Worm (Caenorhabditis elegans) whole organism, L2 larva: ENCODE data around the gene srbc-56.
"Not testable (repeated sequence)": the region's sequence is repeated elsewhere in the genome, so short reads cannot be mapped to it uniquely, and the experiment has no call there.

Experiments used
- C34F6.9 ChIP-seq: fragments of 150-350 bp; optimal IDR thresholded peaks from 2 replicates; lab custom pipeline; 2014; ENCODE audit warnings: missing biosample characterization, missing genetic modification characterization
- R02D3.7 ChIP-seq: fragments of 150-350 bp; optimal IDR thresholded peaks from 2 replicates; lab custom pipeline; 2014; ENCODE audit warnings: missing biosample characterization, missing genetic modification characterization
- aly-2 ChIP-seq: fragments of 150-350 bp; optimal IDR thresholded peaks from 2 replicates; lab custom pipeline; 2014; ENCODE audit warnings: missing biosample characterization, missing genetic modification characterization
- ama-1 ChIP-seq: fragments of 150-350 bp; optimal IDR thresholded peaks from 2 replicates; lab custom pipeline; 2018; ENCODE audit warnings: inconsistent platforms
- blmp-1 ChIP-seq: sonication (generic microtip); optimal IDR thresholded peaks from 2 replicates; lab custom pipeline; 2017; ENCODE audit warnings: missing genetic modification characterization, mild to moderate bottlenecking, missing compliant biosample characterization, antibody characterized with exemption, moderate library complexity; ENCODE audit not compliant: insufficient read depth
- ceh-16 ChIP-seq: fragments of 150-350 bp; optimal IDR thresholded peaks from 2 replicates; lab custom pipeline; 2014; ENCODE audit warnings: missing biosample characterization, missing genetic modification characterization
- ceh-82 ChIP-seq: fragments of 150-350 bp; optimal IDR thresholded peaks from 2 replicates; lab custom pipeline; 2014; ENCODE audit warnings: missing biosample characterization, missing genetic modification characterization
- crh-2 ChIP-seq: sonication (generic microtip); optimal IDR thresholded peaks from 2 replicates; lab custom pipeline; 2017; ENCODE audit warnings: missing biosample characterization, missing genetic modification characterization
- egl-27 ChIP-seq: sonication (generic microtip); optimal IDR thresholded peaks from 3 replicates; lab custom pipeline; 2017; ENCODE audit warnings: missing biosample characterization, missing genetic modification reagents, missing genetic modification characterization
- elt-1 ChIP-seq: fragments of 150-350 bp; optimal IDR thresholded peaks from 2 replicates; lab custom pipeline; 2014; ENCODE audit warnings: missing biosample characterization, missing genetic modification characterization
- gmeb-1 ChIP-seq: fragments of 150-350 bp; optimal IDR thresholded peaks from 2 replicates; lab custom pipeline; 2014; ENCODE audit warnings: missing biosample characterization, missing genetic modification characterization
- lin-13 ChIP-seq: fragments of 150-350 bp; optimal IDR thresholded peaks from 2 replicates; lab custom pipeline; 2014; ENCODE audit warnings: missing biosample characterization, missing genetic modification reagents, missing genetic modification characterization
- lin-39 ChIP-seq: fragments of 150-350 bp; optimal IDR thresholded peaks from 2 replicates; lab custom pipeline; 2014; ENCODE audit warnings: missing biosample characterization, missing genetic modification reagents, missing genetic modification characterization
- mab-5 ChIP-seq: fragments of 150-350 bp; optimal IDR thresholded peaks from 2 replicates; lab custom pipeline; 2014; ENCODE audit warnings: missing biosample characterization, missing genetic modification characterization
- mbf-1 ChIP-seq: sonication (generic microtip); optimal IDR thresholded peaks from 2 replicates; lab custom pipeline; 2017; ENCODE audit warnings: missing biosample characterization, missing genetic modification characterization
- mdl-1 ChIP-seq, 2 experiments: fragments of 150-350 bp in 1 of 2; sonication (generic microtip) in 1 of 2; optimal IDR thresholded peaks; 2 replicates each; lab custom pipeline; 2017; ENCODE audit warnings: missing biosample characterization in 2 of 2, missing genetic modification characterization in 2 of 2
- nhr-11 ChIP-seq: fragments of 150-350 bp; optimal IDR thresholded peaks from 2 replicates; lab custom pipeline; 2014; ENCODE audit warnings: missing biosample characterization, missing genetic modification characterization
- nhr-237 ChIP-seq: fragments of 150-350 bp; optimal IDR thresholded peaks from 2 replicates; lab custom pipeline; 2014; ENCODE audit warnings: missing biosample characterization, missing genetic modification characterization
- nhr-25 ChIP-seq: fragments of 150-350 bp; sonication (generic microtip); optimal IDR thresholded peaks from 3 replicates; lab custom pipeline; 2014; ENCODE audit warnings: missing biosample characterization, missing genetic modification characterization
- nhr-6 ChIP-seq: fragments of 150-350 bp; optimal IDR thresholded peaks from 2 replicates; lab custom pipeline; 2014; ENCODE audit warnings: missing biosample characterization, missing genetic modification characterization
- nhr-77 ChIP-seq: fragments of 150-350 bp; optimal IDR thresholded peaks from 2 replicates; lab custom pipeline; 2014; ENCODE audit warnings: missing biosample characterization, missing genetic modification characterization
- peb-1 ChIP-seq: fragments of 150-350 bp; optimal IDR thresholded peaks from 2 replicates; lab custom pipeline; 2014; ENCODE audit warnings: missing biosample characterization, missing genetic modification characterization
- sem-4 ChIP-seq: fragments of 150-350 bp; optimal IDR thresholded peaks from 2 replicates; lab custom pipeline; 2014; ENCODE audit warnings: missing biosample characterization, missing genetic modification reagents, missing genetic modification characterization
- sma-3 ChIP-seq: sonication (generic microtip); optimal IDR thresholded peaks from 2 replicates; lab custom pipeline; 2016; ENCODE audit warnings: missing genetic modification reagents, missing genetic modification characterization, missing compliant biosample characterization
- sma-9 ChIP-seq, 2 experiments: fragments of 150-350 bp in 1 of 2; sonication (generic microtip) in 1 of 2; optimal IDR thresholded peaks; 2 replicates each; lab custom pipeline; 2014 to 2016; ENCODE audit warnings: missing genetic modification characterization in 2 of 2, mild to moderate bottlenecking in 1 of 2, missing biosample characterization in 1 of 2, missing compliant biosample characterization in 1 of 2, missing genetic modification reagents in 1 of 2, moderate library complexity in 1 of 2
- snpc-4 ChIP-seq: fragments of 150-350 bp; optimal IDR thresholded peaks from 2 replicates; lab custom pipeline; 2014; ENCODE audit warnings: missing biosample characterization, missing genetic modification characterization
- unc-39 ChIP-seq: fragments of 150-350 bp; optimal IDR thresholded peaks from 2 replicates; lab custom pipeline; 2014; ENCODE audit warnings: missing biosample characterization, missing genetic modification characterization
- unc-55 ChIP-seq: fragments of 150-350 bp; sonication (generic microtip); optimal IDR thresholded peaks from 3 replicates; lab custom pipeline; 2014; ENCODE audit warnings: missing biosample characterization, missing genetic modification reagents, missing genetic modification characterization
- unc-62 ChIP-seq: fragments of 150-350 bp; optimal IDR thresholded peaks from 2 replicates; lab custom pipeline; 2014; ENCODE audit warnings: missing biosample characterization, missing genetic modification reagents, missing genetic modification characterization
- ztf-1 ChIP-seq: fragments of 200-800 bp; sonication (Bioruptor generic); conservative IDR thresholded peaks from 2 replicates; pipeline ENCODE4 v1.3.6; 2022; ENCODE audit warnings: missing genetic modification characterization, missing compliant biosample characterization
- ztf-4 ChIP-seq: fragments of 150-350 bp; optimal IDR thresholded peaks from 2 replicates; lab custom pipeline; 2014; ENCODE audit warnings: missing biosample characterization, missing genetic modification characterization

Gene srbc-56

ce11 chrV:15809543-15809942 is 21.9 kb downstream of the srbc-56 start, which contains the start of gene srsx-36:
Gene srsx-36 (minus strand): TSS chrV:15809643.
- no peak for TF ChIP-seq sem-4 (tag; lab: Kevin White, UChicago)
- TF ChIP-seq mdl-1 (tag; optimal IDR thresholded peaks at IDR 0.05; lab: Kevin White, UChicago) = no peak
- TF ChIP-seq crh-2 = no peak
- no peak for TF ChIP-seq ama-1 (lab: Kevin White, UChicago)
- TF ChIP-seq lin-13 (GFP tag; lab: Kevin White, UChicago) = no peak
- TF ChIP-seq sma-9 (GFP tag; optimal IDR thresholded peaks at IDR 0.05; lab: Kevin White, UChicago) = no peak
- no peak for TF ChIP-seq sma-9 (tag; optimal IDR thresholded peaks at IDR 0.05; lab: Kevin White, UChicago)
- no peak for TF ChIP-seq nhr-6
- no peak for TF ChIP-seq nhr-25
- no peak for TF ChIP-seq mbf-1 (tag; lab: Kevin White, UChicago)
- no peak for TF ChIP-seq unc-62 (GFP tag; lab: Kevin White, UChicago)
- no peak for TF ChIP-seq ztf-1 (GFP tag; lab: Robert Waterston, UW)
- TF ChIP-seq peb-1 (tag; lab: Kevin White, UChicago) = no peak
- no peak for TF ChIP-seq ztf-4 (tag; lab: Kevin White, UChicago)
- no peak for TF ChIP-seq unc-55 (GFP tag; lab: Kevin White, UChicago)

- not testable (repeated sequence) for TF ChIP-seq unc-39, sem-4, egl-27 (tag; lab: Kevin White, UChicago)
Measured at ce11 chrV:15807420-15807819, 24.1 kb downstream of the srbc-56 start, which contains the start of gene srsx-38. Gene srsx-38 (minus strand): TSS chrV:15807520.

DNA sequence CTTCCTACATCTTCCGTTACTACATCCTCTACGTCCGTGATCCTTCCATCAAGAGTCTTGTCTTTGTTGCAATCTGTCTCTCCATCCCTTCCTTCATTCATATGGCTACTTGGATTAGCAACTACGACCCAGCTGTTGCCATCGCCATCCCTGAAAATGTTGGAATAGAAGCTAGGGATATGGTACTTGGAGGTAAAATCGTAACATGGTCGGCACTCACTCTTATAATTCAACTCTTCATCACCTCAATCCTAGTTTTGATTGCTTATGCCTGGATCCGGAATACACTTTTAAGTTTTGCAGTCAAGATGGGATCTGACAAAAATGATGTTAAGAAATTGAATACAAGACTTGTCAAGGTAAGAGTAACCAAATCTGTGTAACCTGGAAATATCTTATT is 27.7 kb downstream of the srbc-56 start, which contains the start of gene T26E4.18:
Gene T26E4.18 (minus strand): TSS at position 101 of the 400 bp plus-strand sequence.
- TF ChIP-seq crh-2; nhr-237 (tag; lab: Kevin White, UChicago); gmeb-1 (tag; lab: Kevin White, UChicago): not testable (repeated sequence)
- TF ChIP-seq, all 48 proteins: peak for 0; not testable (repeated sequence) for 48

- TF ChIP-seq C34F6.9; snpc-4 (tag; lab: Kevin White, UChicago); sma-3 (GFP tag; lab: Kevin White, UChicago): not testable (repeated sequence)
- TF ChIP-seq, all 48 proteins: peak for 0; not testable (repeated sequence) for 48
Measured at ce11 chrV:15803079-15803478, 28.4 kb downstream of the srbc-56 start, which contains the start of gene srd-27. Gene srd-27 (plus strand): TSS chrV:15803379.

DNA sequence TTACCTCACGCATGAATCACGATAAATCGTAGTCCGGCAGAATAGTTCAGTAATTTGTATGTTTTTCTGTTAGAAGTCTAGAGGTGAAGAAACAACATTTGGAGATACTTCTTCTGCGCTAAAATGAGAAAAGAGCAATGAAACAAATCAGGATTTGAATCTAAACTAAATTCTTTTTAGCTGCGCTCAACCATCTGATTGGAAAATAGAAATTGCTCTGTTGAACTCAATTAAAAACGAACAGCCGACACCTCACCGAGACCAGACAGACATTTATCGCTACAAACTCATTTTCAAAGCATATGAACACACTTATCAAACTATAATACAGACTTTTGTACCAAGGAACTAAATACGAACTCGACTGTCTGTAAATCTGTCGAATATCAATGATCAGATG is 28.9 kb downstream of the srbc-56 start, which contains the start of gene T26E4.9:
Gene T26E4.9 (minus strand): TSS at position 101 of the 400 bp plus-strand sequence.
- not testable (repeated sequence) for TF ChIP-seq lin-39; ama-1 (lab: Kevin White, UChicago); mab-5 (tag; lab: Kevin White, UChicago)

DNA sequence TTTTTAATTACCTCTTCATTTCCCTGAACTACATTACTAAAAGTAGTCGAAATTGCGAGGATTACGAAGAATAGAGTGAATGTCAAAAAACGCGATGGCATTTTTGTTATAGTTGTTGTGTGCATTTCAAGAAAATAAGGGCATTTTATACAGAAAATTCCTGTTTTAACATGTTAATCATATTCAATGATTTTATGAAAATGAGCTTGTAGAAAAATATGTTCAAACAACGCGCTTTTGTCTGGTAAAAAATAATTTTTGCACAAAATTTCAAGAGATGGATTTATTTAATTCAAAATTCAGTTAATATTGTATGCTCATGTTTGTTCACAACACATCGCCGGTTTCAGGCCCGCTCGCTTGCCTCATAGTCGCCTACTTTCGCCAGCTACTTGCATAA is 33.4 kb downstream of the srbc-56 start, which contains the start of gene T26E4.10:
Gene T26E4.10 (minus strand): TSS at position 101 of the 400 bp plus-strand sequence.
- no peak for TF ChIP-seq ceh-82 (tag; lab: Kevin White, UChicago)
- no peak for TF ChIP-seq sma-9 (GFP tag; optimal IDR thresholded peaks at IDR 0.05; lab: Kevin White, UChicago)
- TF ChIP-seq sma-9 (tag; optimal IDR thresholded peaks at IDR 0.05; lab: Kevin White, UChicago) = no peak
- no peak for TF ChIP-seq elt-1
- TF ChIP-seq aly-2 = no peak
- no peak for TF ChIP-seq nhr-11 (tag; lab: Kevin White, UChicago)
- TF ChIP-seq unc-62 (GFP tag; lab: Kevin White, UChicago) = no peak
- no peak for TF ChIP-seq ama-1 (lab: Kevin White, UChicago)
- TF ChIP-seq gmeb-1 (tag; lab: Kevin White, UChicago) = no peak
- no peak for TF ChIP-seq sma-3 (GFP tag; lab: Kevin White, UChicago)
- no peak for TF ChIP-seq blmp-1
- TF ChIP-seq crh-2 = no peak
- TF ChIP-seq unc-55 (GFP tag; lab: Kevin White, UChicago) = no peak
- TF ChIP-seq ztf-1 (GFP tag; lab: Robert Waterston, UW) = no peak
- TF ChIP-seq ceh-16 (tag; lab: Kevin White, UChicago) = no peak
- no peak for TF ChIP-seq R02D3.7 (tag; lab: Kevin White, UChicago)
- TF ChIP-seq nhr-77 (tag; lab: Kevin White, UChicago) = no peak
- TF ChIP-seq, all 48 proteins: peak for 0
